Fruit fly (Drosophila melanogaster) whole organism, embryonic: ENCODE results near the gene CG31219.
A peak's percentile ranks its signal among the peaks of the same experiment; 100 is the strongest.

ENCODE experiments used
- CG10543 ChIP-seq: fragments of 200-800 bp; sonication (Bioruptor generic); optimal IDR thresholded peaks from 3 replicates; lab custom pipeline; 2017; ENCODE audit warnings: missing biosample characterization, mild to moderate bottlenecking, missing genetic modification characterization, moderate library complexity
- CG12219 ChIP-seq: fragments of 200-800 bp; sonication (Bioruptor generic); optimal IDR thresholded peaks from 3 replicates; lab custom pipeline; 2018; ENCODE audit warnings: missing biosample characterization, mild to moderate bottlenecking, missing genetic modification characterization
- CG12769 ChIP-seq: fragments of 200-800 bp; sonication (Bioruptor generic); optimal IDR thresholded peaks from 2 replicates; lab custom pipeline; 2019; ENCODE audit warnings: missing biosample characterization, mild to moderate bottlenecking, missing genetic modification characterization, moderate library complexity
- CG13894 ChIP-seq: fragments of 200-800 bp; sonication (Bioruptor generic); optimal IDR thresholded peaks from 3 replicates; lab custom pipeline; 2018; ENCODE audit warnings: missing biosample characterization, mild to moderate bottlenecking, missing genetic modification characterization, moderate library complexity
- CG2199 ChIP-seq: fragments of 200-800 bp; sonication (Bioruptor generic); IDR thresholded peaks from 3 replicates; pipeline ENCODE4 v1.3.6; 2022; ENCODE audit warnings: missing biosample characterization, missing genetic modification characterization
- CG32767 ChIP-seq: fragments of 200-800 bp; sonication (Bioruptor generic); IDR thresholded peaks from 2 replicates; pipeline ENCODE4 v1.3.6; 2022; ENCODE audit warnings: missing biosample characterization, missing genetic modification characterization
- CG3281 ChIP-seq: fragments of 200-800 bp; sonication (Bioruptor generic); optimal IDR thresholded peaks from 3 replicates; lab custom pipeline; 2017; ENCODE audit warnings: missing biosample characterization, mild to moderate bottlenecking, missing genetic modification characterization
- CG3407 ChIP-seq: fragments of 200-800 bp; sonication (Bioruptor generic); optimal IDR thresholded peaks from 2 replicates; lab custom pipeline; 2018; ENCODE audit warnings: missing biosample characterization, mild to moderate bottlenecking, missing genetic modification characterization
- CG42726 ChIP-seq: fragments of 200-800 bp; sonication (Bioruptor generic); IDR thresholded peaks from 2 replicates; pipeline ENCODE4 v1.3.6; 2022; ENCODE audit warnings: missing biosample characterization, missing genetic modification characterization; ENCODE audit not compliant: partially characterized antibody
- CG4282 ChIP-seq: fragments of 200-800 bp; sonication (Bioruptor generic); optimal IDR thresholded peaks from 2 replicates; lab custom pipeline; 2016; ENCODE audit warnings: missing biosample characterization, missing genetic modification characterization
- CG5180 ChIP-seq: fragments of 200-800 bp; sonication (Bioruptor generic); optimal IDR thresholded peaks from 3 replicates; lab custom pipeline; 2017; ENCODE audit warnings: missing biosample characterization, missing genetic modification characterization, mild to moderate bottlenecking, moderate library complexity, missing genetic modification reagents
- CG6654 ChIP-seq: fragments of 200-800 bp; sonication (Bioruptor generic); optimal IDR thresholded peaks from 2 replicates; lab custom pipeline; 2017; ENCODE audit warnings: missing biosample characterization, mild to moderate bottlenecking, missing genetic modification characterization
- CG6683 ChIP-seq: fragments of 200-800 bp; sonication (Bioruptor generic); optimal IDR thresholded peaks from 2 replicates; lab custom pipeline; 2017; ENCODE audit warnings: missing biosample characterization, mild to moderate bottlenecking, missing genetic modification characterization, missing genetic modification reagents
- CG6765 ChIP-seq: fragments of 200-800 bp; sonication (Bioruptor generic); optimal IDR thresholded peaks from 3 replicates; lab custom pipeline; 2017; ENCODE audit warnings: missing biosample characterization, mild to moderate bottlenecking, missing genetic modification characterization
- CG7271 ChIP-seq: fragments of 200-800 bp; sonication (Bioruptor generic); optimal IDR thresholded peaks from 2 replicates; lab custom pipeline; 2018; ENCODE audit warnings: missing biosample characterization, mild to moderate bottlenecking, missing genetic modification characterization, moderate library complexity
- CG7372 ChIP-seq: fragments of 200-800 bp; sonication (Bioruptor generic); IDR thresholded peaks from 2 replicates; pipeline ENCODE4 v1.3.6; 2022; ENCODE audit warnings: missing biosample characterization, missing genetic modification characterization
- CG7987 ChIP-seq: fragments of 200-800 bp; sonication (Bioruptor generic); optimal IDR thresholded peaks from 2 replicates; lab custom pipeline; 2018; ENCODE audit warnings: missing biosample characterization, mild to moderate bottlenecking, missing genetic modification characterization, moderate library complexity
- CG8765 ChIP-seq: fragments of 200-800 bp; sonication (Bioruptor generic); IDR thresholded peaks from 2 replicates; pipeline ENCODE4 v1.3.6; 2022; ENCODE audit warnings: missing biosample characterization, missing genetic modification characterization
- CG9727 ChIP-seq: fragments of 200-800 bp; sonication (Bioruptor generic); optimal IDR thresholded peaks from 3 replicates; lab custom pipeline; 2017; ENCODE audit warnings: missing biosample characterization, mild to moderate bottlenecking, missing genetic modification characterization
- CrebB ChIP-seq: fragments of 200-800 bp; sonication (Bioruptor generic); optimal IDR thresholded peaks from 3 replicates; lab custom pipeline; 2018; ENCODE audit warnings: missing biosample characterization, mild to moderate bottlenecking, missing genetic modification characterization
- Dad ChIP-seq: fragments of 200-800 bp; sonication (Bioruptor generic); optimal IDR thresholded peaks from 3 replicates; lab custom pipeline; 2016; ENCODE audit warnings: missing biosample characterization, missing genetic modification characterization
- Deaf1 ChIP-seq: fragments of 200-800 bp; optimal IDR thresholded peaks from 3 replicates; lab custom pipeline; 2019; ENCODE audit warnings: missing biosample characterization, mild to moderate bottlenecking, missing genetic modification characterization, moderate library complexity
- Ets65A ChIP-seq: fragments of 200-800 bp; sonication (Bioruptor generic); peaks from one replicate; lab custom pipeline; 2016; ENCODE audit warnings: missing biosample characterization, missing genetic modification characterization
- HmgD ChIP-seq: fragments of 200-800 bp; sonication (Bioruptor generic); optimal IDR thresholded peaks from 3 replicates; lab custom pipeline; 2016; ENCODE audit warnings: missing biosample characterization, missing genetic modification characterization
- MTF-1 ChIP-seq: fragments of 200-800 bp; sonication (Bioruptor generic); optimal IDR thresholded peaks from 2 replicates; lab custom pipeline; 2018; ENCODE audit warnings: missing biosample characterization, mild to moderate bottlenecking, missing genetic modification characterization, borderline replicate concordance
- Mad ChIP-seq: fragments of 200-800 bp; sonication (Bioruptor generic); optimal IDR thresholded peaks from 2 replicates; lab custom pipeline; 2016; ENCODE audit warnings: missing biosample characterization, missing genetic modification characterization
- Med ChIP-seq: fragments of 200-800 bp; sonication (Bioruptor generic); peaks from one replicate; lab custom pipeline; 2016; ENCODE audit warnings: missing biosample characterization, missing genetic modification characterization, mild to moderate bottlenecking, inconsistent platforms, moderate library complexity
- Myb ChIP-seq: fragments of 200-800 bp; sonication (Bioruptor generic); optimal IDR thresholded peaks from 2 replicates; lab custom pipeline; 2016; ENCODE audit warnings: missing biosample characterization, missing genetic modification characterization
- NK7.1 ChIP-seq: fragments of 200-800 bp; sonication (Bioruptor generic); optimal IDR thresholded peaks from 3 replicates; lab custom pipeline; 2016; ENCODE audit warnings: missing biosample characterization, missing genetic modification characterization
- Oli ChIP-seq: fragments of 200-800 bp; sonication (Bioruptor generic); optimal IDR thresholded peaks from 2 replicates; lab custom pipeline; 2018; ENCODE audit warnings: missing biosample characterization, mild to moderate bottlenecking, missing genetic modification characterization, moderate library complexity
- Pdp1 ChIP-seq, 2 experiments: fragments of 200-800 bp; sonication (Bioruptor generic); optimal IDR thresholded peaks; 3 replicates each; lab custom pipeline; 2016; ENCODE audit warnings: missing biosample characterization in 2 of 2, missing genetic modification characterization in 2 of 2, mild to moderate bottlenecking in 1 of 2, moderate library complexity in 1 of 2
- Ptx1 ChIP-seq: fragments of 200-800 bp; sonication (Bioruptor generic); IDR thresholded peaks from 2 replicates; pipeline ENCODE4 v1.3.6; 2022; ENCODE audit warnings: missing biosample characterization, missing genetic modification characterization
- Rfx ChIP-seq: fragments of 200-800 bp; sonication (Bioruptor generic); IDR thresholded peaks from 2 replicates; pipeline ENCODE4 v1.3.6; 2022; ENCODE audit warnings: missing biosample characterization, missing genetic modification characterization
- abd-A ChIP-seq: fragments of 200-800 bp; sonication (Bioruptor generic); optimal IDR thresholded peaks from 3 replicates; lab custom pipeline; 2019; ENCODE audit warnings: missing biosample characterization, mild to moderate bottlenecking, missing genetic modification characterization, moderate library complexity
- chinmo ChIP-seq: fragments of 200-800 bp; sonication (Bioruptor generic); IDR thresholded peaks from 4 replicates; pipeline ENCODE4 v1.3.6; 2022; ENCODE audit warnings: missing biosample characterization, missing genetic modification characterization; ENCODE audit not compliant: partially characterized antibody
- cwo ChIP-seq: fragments of 200-800 bp; sonication (Bioruptor generic); optimal IDR thresholded peaks from 3 replicates; lab custom pipeline; 2017; ENCODE audit warnings: missing biosample characterization, missing genetic modification characterization, mild to moderate bottlenecking, moderate library complexity, missing genetic modification reagents
- exex ChIP-seq: fragments of 200-800 bp; sonication (Bioruptor generic); optimal IDR thresholded peaks from 4 replicates; lab custom pipeline; 2018; ENCODE audit warnings: missing biosample characterization, mild to moderate bottlenecking, missing genetic modification characterization, moderate library complexity
- fd96Cb ChIP-seq: fragments of 200-800 bp; sonication (Bioruptor generic); optimal IDR thresholded peaks from 2 replicates; lab custom pipeline; 2018; ENCODE audit warnings: missing biosample characterization, mild to moderate bottlenecking, missing genetic modification characterization, moderate library complexity
- ftz-f1 ChIP-seq: fragments of 200-800 bp; sonication (Bioruptor generic); optimal IDR thresholded peaks from 2 replicates; lab custom pipeline; 2016; ENCODE audit warnings: missing biosample characterization, missing genetic modification characterization
- jumu ChIP-seq: fragments of 200-800 bp; sonication (Bioruptor generic); optimal IDR thresholded peaks from 3 replicates; lab custom pipeline; 2016; ENCODE audit warnings: missing biosample characterization, missing genetic modification characterization
- lab ChIP-seq: fragments of 200-800 bp; sonication (Bioruptor generic); optimal IDR thresholded peaks from 3 replicates; lab custom pipeline; 2017; ENCODE audit warnings: missing biosample characterization, missing genetic modification characterization, mild to moderate bottlenecking, moderate library complexity, missing genetic modification reagents
- lov ChIP-seq, 2 experiments: fragments of 200-800 bp in 1 of 2; fragments of >200 bp in 1 of 2; sonication (Bioruptor generic) in 1 of 2; IDR thresholded peaks in 1 of 2; optimal IDR thresholded peaks in 1 of 2; 2 replicates in 1 of 2; 3 replicates in 1 of 2; pipeline versions ENCODE4 v1.3.6 to Lab custom; 2017 to 2022; ENCODE audit warnings: missing biosample characterization in 1 of 2, missing genetic modification characterization in 1 of 2
- mirr ChIP-seq: fragments of 200-800 bp; sonication (Bioruptor generic); optimal IDR thresholded peaks from 3 replicates; lab custom pipeline; 2018; ENCODE audit warnings: missing biosample characterization, mild to moderate bottlenecking, missing genetic modification characterization
- otp ChIP-seq: fragments of 200-800 bp; sonication (Bioruptor generic); IDR thresholded peaks from 3 replicates; pipeline ENCODE4, ENCODE4 v1.3.6; 2022; ENCODE audit warnings: missing biosample characterization, missing genetic modification characterization
- sd ChIP-seq: fragments of 200-800 bp; sonication (Bioruptor generic); optimal IDR thresholded peaks from 3 replicates; lab custom pipeline; 2018; ENCODE audit warnings: missing biosample characterization, mild to moderate bottlenecking, missing genetic modification characterization, moderate library complexity
- sens ChIP-seq: fragments of 200-800 bp; sonication (Bioruptor generic); peaks from one replicate; lab custom pipeline; 2016; ENCODE audit warnings: missing biosample characterization, missing genetic modification characterization
- seq ChIP-seq: fragments of 200-800 bp; sonication (Bioruptor generic); IDR thresholded peaks from 2 replicates; pipeline ENCODE4 v1.3.6; 2022; ENCODE audit warnings: missing biosample characterization, missing genetic modification characterization
- ssp ChIP-seq: fragments of 200-800 bp; sonication (Bioruptor generic); IDR thresholded peaks from 2 replicates; pipeline ENCODE4 v1.3.6; 2022; ENCODE audit warnings: missing biosample characterization, missing genetic modification characterization
- sug ChIP-seq: fragments of 200-800 bp; optimal IDR thresholded peaks from 2 replicates; lab custom pipeline; 2019; ENCODE audit warnings: missing biosample characterization, mild to moderate bottlenecking, missing genetic modification characterization, moderate library complexity
- tio ChIP-seq: fragments of 200-800 bp; sonication (Bioruptor generic); optimal IDR thresholded peaks from 2 replicates; lab custom pipeline; 2017; ENCODE audit warnings: missing biosample characterization, missing genetic modification characterization, inconsistent platforms
- tup ChIP-seq: fragments of 200-800 bp; sonication (Bioruptor generic); optimal IDR thresholded peaks from 2 replicates; lab custom pipeline; 2016; ENCODE audit warnings: missing biosample characterization, mild to moderate bottlenecking, missing genetic modification characterization, moderate library complexity
- vvl ChIP-seq: fragments of 200-800 bp; sonication (Bioruptor generic); IDR thresholded peaks from 2 replicates; pipeline ENCODE4 v1.3.6; 2022; ENCODE audit warnings: missing biosample characterization, missing genetic modification characterization

Gene CG31219

dm6 chr3R:19619908-19620307 is 30.9 kb upstream of the CG31219 start:
- TF ChIP-seq CG7987 (GFP tag; lab: Kevin White, UChicago), result peak; percentile 29
- 0 out of 2 replicates have a peak, but pooled peaks have one; percentile 26 for TF ChIP-seq seq
- peak; percentile 82 for TF ChIP-seq mirr
- peak; percentile 19 for TF ChIP-seq sens
- TF ChIP-seq sug (tag; lab: Kevin White, UChicago), result peak; percentile 52
- TF ChIP-seq Dad (GFP tag; lab: Kevin White, UChicago), result no peak
- TF ChIP-seq CG5180 (GFP tag; lab: Kevin White, UChicago), result no peak
- TF ChIP-seq tio (GFP tag; lab: Kevin White, UChicago), result no peak
- peak; percentile 16 for TF ChIP-seq CG10543
- no peak for TF ChIP-seq tup
- peak; percentile 23; the same call in 1 of the 2 replicates for TF ChIP-seq Rfx (GFP tag; lab: Robert Waterston, UW)
- TF ChIP-seq Ets65A (GFP tag; lab: Kevin White, UChicago), result no peak
- TF ChIP-seq CG2199 (GFP tag; lab: Robert Waterston, UW), result 0 out of 3 replicates have a peak, but pooled peaks have one; percentile 44
- TF ChIP-seq CG13894, result peak; percentile 50
- no peak for TF ChIP-seq CG32767
- peak; percentile 28 for TF ChIP-seq lab (GFP tag; lab: Kevin White, UChicago)
- TF ChIP-seq CG12769 (tag; lab: Kevin White, UChicago), result peak; percentile 47
- TF ChIP-seq lov (optimal IDR thresholded peaks at IDR 0.05; lab: Kevin White, UChicago), result no peak
- TF ChIP-seq lov (GFP tag; IDR thresholded peaks at IDR 0.05; lab: Robert Waterston, UW), result no peak
- TF ChIP-seq ssp, result no peak
- TF ChIP-seq exex (tag; lab: Kevin White, UChicago), result peak; percentile 61
- TF ChIP-seq sd, result peak; percentile 86
- TF ChIP-seq CG9727 (GFP tag; lab: Kevin White, UChicago), result peak; percentile 3
- peak; percentile 2 for TF ChIP-seq ftz-f1 (GFP tag; lab: Kevin White, UChicago)
- no peak for TF ChIP-seq otp
- peak; percentile 28 for TF ChIP-seq Deaf1
- no peak for TF ChIP-seq CG42726
- TF ChIP-seq CG3407 (GFP tag; lab: Kevin White, UChicago), result no peak
- TF ChIP-seq chinmo (GFP tag; lab: Robert Waterston, UW), result 0 out of 4 replicates have a peak, but pooled peaks have one; percentile 71
- TF ChIP-seq CG3281, result peak; percentile 8
- no peak for TF ChIP-seq CG6765
- 0 out of 2 replicates have a peak, but pooled peaks have one; percentile 10 for TF ChIP-seq vvl (GFP tag; lab: Robert Waterston, UW)
- TF ChIP-seq Med (GFP tag; lab: Kevin White, UChicago), result peak; percentile 80
- TF ChIP-seq abd-A (tag; lab: Kevin White, UChicago), result no peak
- TF ChIP-seq cwo (GFP tag; lab: Kevin White, UChicago), result peak; percentile 88

- TF ChIP-seq CG7372 (no peak), Ptx1 (GFP tag; lab: Robert Waterston, UW) (no peak), CG8765 (no peak), CG6654 (no peak), MTF-1 (GFP tag; lab: Kevin White, UChicago) (no peak), NK7.1 (no peak), Myb (GFP tag; lab: Kevin White, UChicago) (no peak), jumu (no peak), CG6683 (no peak), CG4282 (GFP tag; lab: Kevin White, UChicago) (no peak), CG7271 (tag; lab: Kevin White, UChicago) (no peak), Mad (GFP tag; lab: Kevin White, UChicago) (no peak), CrebB (tag; lab: Kevin White, UChicago) (no peak), HmgD (GFP tag; lab: Kevin White, UChicago) (no peak), CG12219 (GFP tag; lab: Kevin White, UChicago) (no peak), fd96Cb (tag; lab: Kevin White, UChicago) (no peak), Oli (no peak), Pdp1 (GFP tag; optimal IDR thresholded peaks at IDR 0.05; lab: Kevin White, UChicago) (peak in 1 of 2 experiments; percentile 13)
Measured at dm6 chr3R:19620953-19621352, 29.9 kb upstream of the CG31219 start.
